Worm (Caenorhabditis elegans) whole organism, L3 larva: ENCODE measurements around the gene gei-4.

Experiments used
- R02D3.7 ChIP-seq: fragments of 150-350 bp; optimal IDR thresholded peaks from 2 replicates; lab custom pipeline; 2014; ENCODE audit warnings: missing biosample characterization, missing genetic modification characterization
- ZK546.5 ChIP-seq: sonication (generic microtip); optimal IDR thresholded peaks from 2 replicates; lab custom pipeline; 2017; ENCODE audit warnings: missing biosample characterization, missing genetic modification characterization
- aly-2 ChIP-seq: fragments of 150-350 bp; optimal IDR thresholded peaks from 2 replicates; lab custom pipeline; 2014; ENCODE audit warnings: missing biosample characterization, missing genetic modification characterization
- ceh-82 ChIP-seq: fragments of 150-350 bp; optimal IDR thresholded peaks from 2 replicates; lab custom pipeline; 2014; ENCODE audit warnings: missing biosample characterization, missing genetic modification characterization
- daf-12 ChIP-seq: fragments of 150-350 bp; optimal IDR thresholded peaks from 2 replicates; lab custom pipeline; 2014; ENCODE audit warnings: missing biosample characterization, missing genetic modification reagents, missing genetic modification characterization
- nhr-77 ChIP-seq: fragments of 150-350 bp; optimal IDR thresholded peaks from 2 replicates; lab custom pipeline; 2014; ENCODE audit warnings: missing biosample characterization, missing genetic modification characterization
- snpc-4 ChIP-seq: fragments of 150-350 bp; optimal IDR thresholded peaks from 2 replicates; lab custom pipeline; 2014; ENCODE audit warnings: missing biosample characterization, missing genetic modification characterization
- tbx-2 ChIP-seq: sonication (generic microtip); optimal IDR thresholded peaks from 2 replicates; lab custom pipeline; 2016; ENCODE audit warnings: mild to moderate bottlenecking, missing genetic modification characterization, missing compliant biosample characterization
- unc-62 ChIP-seq: fragments of 150-350 bp; sonication (generic microtip); optimal IDR thresholded peaks from 4 replicates; lab custom pipeline; 2014; ENCODE audit warnings: missing biosample characterization, missing genetic modification reagents, missing genetic modification characterization

- TF ChIP-seq ceh-82 (tag; lab: Kevin White, UChicago) (no peak), R02D3.7 (tag; lab: Kevin White, UChicago) (no peak), unc-62 (GFP tag; lab: Kevin White, UChicago) (no peak), nhr-77 (tag; lab: Kevin White, UChicago) (no peak), aly-2 (tag; lab: Kevin White, UChicago) (no peak), tbx-2 (tag; lab: Kevin White, UChicago) (no peak), daf-12 (tag; lab: Kevin White, UChicago) (no peak), snpc-4 (tag; lab: Kevin White, UChicago) (no peak), ZK546.5 (tag; lab: Kevin White, UChicago) (no peak)
Measured at ce11 chrIII:347351-347750, 7.2 kb downstream of the gei-4 start.
